Worm (Caenorhabditis elegans) whole organism, L2 larva: ENCODE measurements around the gene mes-2.
A peak's percentile ranks its signal among the peaks of the same experiment; 100 is the strongest.

Experiments
- C34F6.9 ChIP-seq: fragments of 150-350 bp; optimal IDR thresholded peaks from 2 replicates; lab custom pipeline; 2014; ENCODE audit warnings: missing biosample characterization, missing genetic modification characterization
- F13H6.1 ChIP-seq: sonication (generic microtip); optimal IDR thresholded peaks from 2 replicates; lab custom pipeline; 2016; ENCODE audit warnings: missing genetic modification characterization, missing compliant biosample characterization
- R02D3.7 ChIP-seq: fragments of 150-350 bp; optimal IDR thresholded peaks from 2 replicates; lab custom pipeline; 2014; ENCODE audit warnings: missing biosample characterization, missing genetic modification characterization
- Y55F3AM.14 ChIP-seq: fragments of 200-800 bp; sonication (Bioruptor generic); optimal IDR thresholded peaks from 2 replicates; lab custom pipeline; 2018; ENCODE audit warnings: mild to moderate bottlenecking, missing genetic modification characterization, missing compliant biosample characterization
- ZK546.5 ChIP-seq: sonication (generic microtip); optimal IDR thresholded peaks from 2 replicates; lab custom pipeline; 2017; ENCODE audit warnings: missing biosample characterization, missing genetic modification characterization
- alr-1 ChIP-seq: fragments of 150-350 bp; optimal IDR thresholded peaks from 2 replicates; lab custom pipeline; 2014; ENCODE audit warnings: missing biosample characterization, missing genetic modification characterization
- ama-1 ChIP-seq: fragments of 150-350 bp; optimal IDR thresholded peaks from 2 replicates; lab custom pipeline; 2018; ENCODE audit warnings: inconsistent platforms
- blmp-1 ChIP-seq: sonication (generic microtip); optimal IDR thresholded peaks from 2 replicates; lab custom pipeline; 2017; ENCODE audit warnings: missing genetic modification characterization, mild to moderate bottlenecking, missing compliant biosample characterization, antibody characterized with exemption, moderate library complexity; ENCODE audit not compliant: insufficient read depth
- ceh-16 ChIP-seq: fragments of 150-350 bp; optimal IDR thresholded peaks from 2 replicates; lab custom pipeline; 2014; ENCODE audit warnings: missing biosample characterization, missing genetic modification characterization
- ceh-82 ChIP-seq: fragments of 150-350 bp; optimal IDR thresholded peaks from 2 replicates; lab custom pipeline; 2014; ENCODE audit warnings: missing biosample characterization, missing genetic modification characterization
- crh-2 ChIP-seq: sonication (generic microtip); optimal IDR thresholded peaks from 2 replicates; lab custom pipeline; 2017; ENCODE audit warnings: missing biosample characterization, missing genetic modification characterization
- egl-27 ChIP-seq: sonication (generic microtip); optimal IDR thresholded peaks from 3 replicates; lab custom pipeline; 2017; ENCODE audit warnings: missing biosample characterization, missing genetic modification reagents, missing genetic modification characterization
- elt-1 ChIP-seq: fragments of 150-350 bp; optimal IDR thresholded peaks from 2 replicates; lab custom pipeline; 2014; ENCODE audit warnings: missing biosample characterization, missing genetic modification characterization
- gmeb-1 ChIP-seq: fragments of 150-350 bp; optimal IDR thresholded peaks from 2 replicates; lab custom pipeline; 2014; ENCODE audit warnings: missing biosample characterization, missing genetic modification characterization
- lin-11 ChIP-seq: fragments of 150-350 bp; sonication (generic microtip); optimal IDR thresholded peaks from 2 replicates; lab custom pipeline; 2014; ENCODE audit warnings: missing biosample characterization, missing genetic modification characterization, inconsistent platforms, mixed read lengths
- lin-13 ChIP-seq: fragments of 150-350 bp; optimal IDR thresholded peaks from 2 replicates; lab custom pipeline; 2014; ENCODE audit warnings: missing biosample characterization, missing genetic modification reagents, missing genetic modification characterization
- lsy-2 ChIP-seq, 2 experiments: fragments of 150-350 bp in 1 of 2; sonication (generic microtip) in 1 of 2; optimal IDR thresholded peaks; 2 replicates each; lab custom pipeline; 2014 to 2017; ENCODE audit warnings: missing biosample characterization in 2 of 2, missing genetic modification characterization in 2 of 2
- mab-5 ChIP-seq: fragments of 150-350 bp; optimal IDR thresholded peaks from 2 replicates; lab custom pipeline; 2014; ENCODE audit warnings: missing biosample characterization, missing genetic modification characterization
- mbf-1 ChIP-seq: sonication (generic microtip); optimal IDR thresholded peaks from 2 replicates; lab custom pipeline; 2017; ENCODE audit warnings: missing biosample characterization, missing genetic modification characterization
- mdl-1 ChIP-seq, 2 experiments: fragments of 150-350 bp in 1 of 2; sonication (generic microtip) in 1 of 2; optimal IDR thresholded peaks; 2 replicates each; lab custom pipeline; 2017; ENCODE audit warnings: missing biosample characterization in 2 of 2, missing genetic modification characterization in 2 of 2
- nhr-11 ChIP-seq: fragments of 150-350 bp; optimal IDR thresholded peaks from 2 replicates; lab custom pipeline; 2014; ENCODE audit warnings: missing biosample characterization, missing genetic modification characterization
- nhr-12 ChIP-seq: fragments of 150-350 bp; optimal IDR thresholded peaks from 2 replicates; lab custom pipeline; 2014; ENCODE audit warnings: missing biosample characterization, missing genetic modification characterization
- nhr-129 ChIP-seq: fragments of 150-350 bp; optimal IDR thresholded peaks from 2 replicates; lab custom pipeline; 2014; ENCODE audit warnings: missing biosample characterization, missing genetic modification characterization
- nhr-21 ChIP-seq: fragments of 150-350 bp; optimal IDR thresholded peaks from 2 replicates; lab custom pipeline; 2014; ENCODE audit warnings: missing biosample characterization, missing genetic modification characterization
- nhr-237 ChIP-seq: fragments of 150-350 bp; optimal IDR thresholded peaks from 2 replicates; lab custom pipeline; 2014; ENCODE audit warnings: missing biosample characterization, missing genetic modification characterization
- nhr-25 ChIP-seq: fragments of 150-350 bp; sonication (generic microtip); optimal IDR thresholded peaks from 3 replicates; lab custom pipeline; 2014; ENCODE audit warnings: missing biosample characterization, missing genetic modification characterization
- nhr-6 ChIP-seq: fragments of 150-350 bp; optimal IDR thresholded peaks from 2 replicates; lab custom pipeline; 2014; ENCODE audit warnings: missing biosample characterization, missing genetic modification characterization
- nhr-77 ChIP-seq: fragments of 150-350 bp; optimal IDR thresholded peaks from 2 replicates; lab custom pipeline; 2014; ENCODE audit warnings: missing biosample characterization, missing genetic modification characterization
- sem-4 ChIP-seq: fragments of 150-350 bp; optimal IDR thresholded peaks from 2 replicates; lab custom pipeline; 2014; ENCODE audit warnings: missing biosample characterization, missing genetic modification reagents, missing genetic modification characterization
- skn-1 ChIP-seq: sonication (generic microtip); optimal IDR thresholded peaks from 2 replicates; lab custom pipeline; 2017; ENCODE audit warnings: missing biosample characterization, missing genetic modification characterization
- sma-3 ChIP-seq: sonication (generic microtip); optimal IDR thresholded peaks from 2 replicates; lab custom pipeline; 2016; ENCODE audit warnings: missing genetic modification reagents, missing genetic modification characterization, missing compliant biosample characterization
- sma-9 ChIP-seq, 2 experiments: fragments of 150-350 bp in 1 of 2; sonication (generic microtip) in 1 of 2; optimal IDR thresholded peaks; 2 replicates each; lab custom pipeline; 2014 to 2016; ENCODE audit warnings: missing genetic modification characterization in 2 of 2, mild to moderate bottlenecking in 1 of 2, missing biosample characterization in 1 of 2, missing compliant biosample characterization in 1 of 2, missing genetic modification reagents in 1 of 2, moderate library complexity in 1 of 2
- unc-39 ChIP-seq: fragments of 150-350 bp; optimal IDR thresholded peaks from 2 replicates; lab custom pipeline; 2014; ENCODE audit warnings: missing biosample characterization, missing genetic modification characterization
- unc-55 ChIP-seq: fragments of 150-350 bp; sonication (generic microtip); optimal IDR thresholded peaks from 3 replicates; lab custom pipeline; 2014; ENCODE audit warnings: missing biosample characterization, missing genetic modification reagents, missing genetic modification characterization
- ztf-1 ChIP-seq: fragments of 200-800 bp; sonication (Bioruptor generic); conservative IDR thresholded peaks from 2 replicates; pipeline ENCODE4 v1.3.6; 2022; ENCODE audit warnings: missing genetic modification characterization, missing compliant biosample characterization
- ztf-11 ChIP-seq: sonication (generic microtip); optimal IDR thresholded peaks from 2 replicates; lab custom pipeline; 2017; ENCODE audit warnings: missing biosample characterization, missing genetic modification characterization
- ztf-4 ChIP-seq: fragments of 150-350 bp; optimal IDR thresholded peaks from 2 replicates; lab custom pipeline; 2014; ENCODE audit warnings: missing biosample characterization, missing genetic modification characterization

mes-2 gene

ce11 chrII:14404741-14405488, 21.1 kb downstream of the mes-2 start (continued):
- TF ChIP-seq skn-1 (tag; lab: Kevin White, UChicago) = no peak
- TF ChIP-seq sma-3 (GFP tag; lab: Kevin White, UChicago) = peak; percentile 87
- TF ChIP-seq lsy-2 (tag; optimal IDR thresholded peaks at IDR 0.05; lab: Kevin White, UChicago) = peak; percentile 49 to 82
- no peak for TF ChIP-seq nhr-237 (tag; lab: Kevin White, UChicago)
- TF ChIP-seq nhr-11 (tag; lab: Kevin White, UChicago) = no peak
- TF ChIP-seq lin-13 (GFP tag; lab: Kevin White, UChicago) = no peak
- no peak for TF ChIP-seq alr-1 (tag; lab: Kevin White, UChicago)
- TF ChIP-seq ztf-4 = peak; percentile 48

- TF ChIP-seq R02D3.7 (no peak), ceh-82 (tag; lab: Kevin White, UChicago) (no peak), ama-1 (lab: Kevin White, UChicago) (peak; percentile 99), nhr-129 (tag; lab: Kevin White, UChicago) (no peak), ztf-1 (GFP tag; lab: Robert Waterston, UW) (no peak), F13H6.1 (tag; lab: Kevin White, UChicago) (peak; percentile 23), alr-1 (tag; lab: Kevin White, UChicago) (no peak), egl-27 (no peak), sma-3 (GFP tag; lab: Kevin White, UChicago) (peak; percentile 6), nhr-6 (tag; lab: Kevin White, UChicago) (no peak)
Measured at ce11 chrII:14405489-14406059, 21.8 kb downstream of the mes-2 start.

ce11 chrII:14406117-14406935, 22.6 kb downstream of the mes-2 start:
- no peak for TF ChIP-seq nhr-11 (tag; lab: Kevin White, UChicago)
- no peak for TF ChIP-seq mdl-1 (tag; optimal IDR thresholded peaks at IDR 0.05; lab: Kevin White, UChicago)
- TF ChIP-seq unc-39 (tag; lab: Kevin White, UChicago) = no peak
- TF ChIP-seq egl-27 = no peak
- no peak for TF ChIP-seq nhr-21 (tag; lab: Kevin White, UChicago)
- peak; percentile 93 for TF ChIP-seq ama-1 (lab: Kevin White, UChicago)
- TF ChIP-seq mab-5 (tag; lab: Kevin White, UChicago) = no peak
- TF ChIP-seq unc-55 (GFP tag; lab: Kevin White, UChicago) = no peak
- TF ChIP-seq lin-11 (tag; lab: Kevin White, UChicago) = no peak
- TF ChIP-seq lsy-2 (tag; optimal IDR thresholded peaks at IDR 0.05; lab: Kevin White, UChicago) = peak in 1 of 2 experiments; percentile 0
- TF ChIP-seq crh-2 (tag; lab: Kevin White, UChicago) = no peak
- TF ChIP-seq nhr-12 (tag; lab: Kevin White, UChicago) = no peak
- TF ChIP-seq C34F6.9 (tag; lab: Kevin White, UChicago) = peak; percentile 10

ce11 chrII:14407332-14408270, 23.8 kb downstream of the mes-2 start:
- TF ChIP-seq ceh-82 (tag; lab: Kevin White, UChicago) (no peak), skn-1 (tag; lab: Kevin White, UChicago) (peak; percentile 9), nhr-237 (tag; lab: Kevin White, UChicago) (no peak), nhr-11 (tag; lab: Kevin White, UChicago) (no peak), nhr-21 (tag; lab: Kevin White, UChicago) (peak; percentile 28), mdl-1 (tag; optimal IDR thresholded peaks at IDR 0.05; lab: Kevin White, UChicago) (no peak), nhr-25 (tag; lab: Kevin White, UChicago) (peak; percentile 43), ZK546.5 (tag; lab: Kevin White, UChicago) (no peak), mbf-1 (no peak), sem-4 (tag; lab: Kevin White, UChicago) (peak; percentile 90), elt-1 (no peak), lsy-2 (tag; optimal IDR thresholded peaks at IDR 0.05; lab: Kevin White, UChicago) (peak in 1 of 2 experiments; percentile 80), ztf-1 (GFP tag; lab: Robert Waterston, UW) (no peak), nhr-77 (tag; lab: Kevin White, UChicago) (no peak), ceh-16 (tag; lab: Kevin White, UChicago) (no peak), unc-39 (tag; lab: Kevin White, UChicago) (no peak), ztf-4 (peak; percentile 91), sma-3 (GFP tag; lab: Kevin White, UChicago) (no peak), blmp-1 (peak; percentile 11), ztf-11 (tag; lab: Kevin White, UChicago) (no peak), mab-5 (tag; lab: Kevin White, UChicago) (no peak), ama-1 (lab: Kevin White, UChicago) (peak; percentile 95), lin-13 (GFP tag; lab: Kevin White, UChicago) (peak; percentile 31), sma-9 (GFP tag; optimal IDR thresholded peaks at IDR 0.05; lab: Kevin White, UChicago) (no peak), sma-9 (tag; optimal IDR thresholded peaks at IDR 0.05; lab: Kevin White, UChicago) (no peak), nhr-6 (tag; lab: Kevin White, UChicago) (no peak), lin-11 (tag; lab: Kevin White, UChicago) (no peak), unc-55 (GFP tag; lab: Kevin White, UChicago) (no peak), Y55F3AM.14 (GFP tag; lab: Kevin White, UChicago) (no peak), gmeb-1 (tag; lab: Kevin White, UChicago) (no peak)
